Fruit fly (Drosophila melanogaster) whole organism, prepupa: ENCODE measurements around the gene Or71a.

ENCODE experiments used
- Blimp-1 ChIP-seq: fragments of 200-800 bp; sonication (Bioruptor generic); optimal IDR thresholded peaks from 3 replicates; lab custom pipeline; 2017; ENCODE audit warnings: missing biosample characterization, missing genetic modification characterization, mild to moderate bottlenecking, moderate library complexity, missing genetic modification reagents
- CG10669 ChIP-seq: fragments of 200-800 bp; sonication (Bioruptor generic); optimal IDR thresholded peaks from 3 replicates; lab custom pipeline; 2018; ENCODE audit warnings: missing biosample characterization, mild to moderate bottlenecking, missing genetic modification characterization, moderate library complexity
- CG11294 ChIP-seq: fragments of 200-800 bp; sonication (Bioruptor generic); IDR thresholded peaks from 2 replicates; pipeline ENCODE4 v1.3.6; 2022; ENCODE audit warnings: missing biosample characterization, missing genetic modification characterization
- CG11762 ChIP-seq: fragments of 200-800 bp; sonication (Bioruptor generic); optimal IDR thresholded peaks from 3 replicates; lab custom pipeline; 2016; ENCODE audit warnings: missing biosample characterization, missing genetic modification characterization; ENCODE audit not compliant: insufficient read depth
- CG11902 ChIP-seq: fragments of 200-800 bp; sonication (Bioruptor generic); optimal IDR thresholded peaks from 3 replicates; lab custom pipeline; 2016; ENCODE audit warnings: missing biosample characterization, missing genetic modification characterization
- CG15336 ChIP-seq: fragments of 200-800 bp; sonication (Bioruptor generic); IDR thresholded peaks from 2 replicates; pipeline ENCODE4 v1.3.6; 2022; ENCODE audit warnings: missing biosample characterization, missing genetic modification characterization
- CG1621 ChIP-seq: fragments of 200-800 bp; sonication (Bioruptor generic); optimal IDR thresholded peaks from 3 replicates; lab custom pipeline; 2018; ENCODE audit warnings: missing biosample characterization, mild to moderate bottlenecking, missing genetic modification characterization
- CG3032 ChIP-seq: fragments of 200-800 bp; optimal IDR thresholded peaks from 2 replicates; lab custom pipeline; 2019; ENCODE audit warnings: missing biosample characterization, mild to moderate bottlenecking, missing genetic modification characterization, moderate library complexity
- CG31627 ChIP-seq: fragments of 200-800 bp; sonication (Bioruptor generic); optimal IDR thresholded peaks from 3 replicates; lab custom pipeline; 2016; ENCODE audit warnings: missing biosample characterization, missing genetic modification characterization
- CG34406 ChIP-seq: fragments of 200-800 bp; sonication (Bioruptor generic); optimal IDR thresholded peaks from 3 replicates; lab custom pipeline; 2016; ENCODE audit warnings: missing biosample characterization, missing genetic modification characterization
- CG3919 ChIP-seq: fragments of 200-800 bp; sonication (Bioruptor generic); optimal IDR thresholded peaks from 3 replicates; lab custom pipeline; 2016; ENCODE audit warnings: missing biosample characterization, missing genetic modification characterization
- CG4318 ChIP-seq: fragments of 200-800 bp; sonication (Bioruptor generic); optimal IDR thresholded peaks from 3 replicates; lab custom pipeline; 2017; ENCODE audit warnings: missing biosample characterization, mild to moderate bottlenecking, missing genetic modification characterization
- CG6163 ChIP-seq: fragments of 200-800 bp; sonication (Bioruptor generic); IDR thresholded peaks from 3 replicates; pipeline ENCODE4 v1.3.6; 2022; ENCODE audit warnings: missing biosample characterization, missing genetic modification characterization
- CG6854 ChIP-seq: fragments of 200-800 bp; sonication (Bioruptor generic); optimal IDR thresholded peaks from 2 replicates; lab custom pipeline; 2017; ENCODE audit warnings: missing biosample characterization, mild to moderate bottlenecking, missing genetic modification characterization
- CG7368 ChIP-seq: fragments of 200-800 bp; sonication (Bioruptor generic); optimal IDR thresholded peaks from 3 replicates; lab custom pipeline; 2016; ENCODE audit warnings: missing biosample characterization, missing genetic modification characterization
- CG8632 ChIP-seq: fragments of 200-800 bp; sonication (Bioruptor generic); optimal IDR thresholded peaks from 3 replicates; lab custom pipeline; 2016; ENCODE audit warnings: missing biosample characterization, missing genetic modification characterization
- CG9139 ChIP-seq: fragments of 200-800 bp; sonication (Bioruptor generic); optimal IDR thresholded peaks from 3 replicates; lab custom pipeline; 2017; ENCODE audit warnings: missing biosample characterization, mild to moderate bottlenecking, missing genetic modification characterization
- Eip75B ChIP-seq: fragments of 200-800 bp; sonication (Bioruptor generic); optimal IDR thresholded peaks from 3 replicates; lab custom pipeline; 2016; ENCODE audit warnings: missing biosample characterization, missing genetic modification characterization
- Eip78C ChIP-seq: fragments of 200-800 bp; sonication (Bioruptor generic); peaks from one replicate; lab custom pipeline; 2016; ENCODE audit warnings: missing biosample characterization, missing genetic modification characterization
- Gug ChIP-seq: fragments of 200-800 bp; sonication (Bioruptor generic); IDR thresholded peaks from 2 replicates; pipeline ENCODE4 v1.3.6; 2022; ENCODE audit warnings: missing biosample characterization, missing genetic modification characterization
- Hr38 ChIP-seq: sonication (Bioruptor generic); optimal IDR thresholded peaks from 2 replicates; lab custom pipeline; 2016; ENCODE audit warnings: missing biosample characterization, missing genetic modification characterization
- Hr4 ChIP-seq: fragments of 200-800 bp; sonication (Bioruptor generic); optimal IDR thresholded peaks from 3 replicates; lab custom pipeline; 2016; ENCODE audit warnings: missing biosample characterization, missing genetic modification characterization
- Met ChIP-seq: fragments of 200-800 bp; sonication (Bioruptor generic); optimal IDR thresholded peaks from 3 replicates; lab custom pipeline; 2016; ENCODE audit warnings: missing biosample characterization, missing genetic modification characterization
- OdsH ChIP-seq: fragments of 200-800 bp; sonication (Bioruptor generic); optimal IDR thresholded peaks from 3 replicates; lab custom pipeline; 2016; ENCODE audit warnings: missing biosample characterization, missing genetic modification characterization
- Smox ChIP-seq: fragments of 200-800 bp; sonication (Bioruptor generic); optimal IDR thresholded peaks from 3 replicates; lab custom pipeline; 2016; ENCODE audit warnings: missing biosample characterization, missing genetic modification characterization
- Sox102F ChIP-seq: fragments of 200-800 bp; sonication (Bioruptor generic); optimal IDR thresholded peaks from 2 replicates; lab custom pipeline; 2016; ENCODE audit warnings: missing biosample characterization, mild to moderate bottlenecking, missing genetic modification characterization
- Sox15 ChIP-seq: fragments of 200-800 bp; sonication (Bioruptor generic); optimal IDR thresholded peaks from 3 replicates; lab custom pipeline; 2016; ENCODE audit warnings: missing biosample characterization, missing genetic modification characterization
- acj6 ChIP-seq: fragments of 200-800 bp; sonication (Bioruptor generic); optimal IDR thresholded peaks from 3 replicates; lab custom pipeline; 2016; ENCODE audit warnings: missing biosample characterization, missing genetic modification characterization
- cyc ChIP-seq: fragments of 200-800 bp; sonication (Bioruptor generic); optimal IDR thresholded peaks from 3 replicates; lab custom pipeline; 2016; ENCODE audit warnings: missing biosample characterization, missing genetic modification characterization
- eg ChIP-seq: fragments of 200-800 bp; sonication (Bioruptor generic); IDR thresholded peaks from 3 replicates; pipeline ENCODE4 v1.3.6; 2022; ENCODE audit warnings: missing biosample characterization, missing genetic modification characterization
- esn ChIP-seq: fragments of 200-800 bp; sonication (Bioruptor generic); optimal IDR thresholded peaks from 2 replicates; lab custom pipeline; 2016; ENCODE audit warnings: missing biosample characterization, mild to moderate bottlenecking, missing genetic modification characterization, moderate library complexity
- lz ChIP-seq: fragments of 200-800 bp; sonication (Bioruptor generic); optimal IDR thresholded peaks from 3 replicates; lab custom pipeline; 2016; ENCODE audit warnings: missing biosample characterization, missing genetic modification characterization
- net ChIP-seq: fragments of 200-800 bp; sonication (Bioruptor generic); optimal IDR thresholded peaks from 3 replicates; lab custom pipeline; 2016; ENCODE audit warnings: missing biosample characterization, missing genetic modification characterization
- pdm3 ChIP-seq: fragments of 200-800 bp; sonication (Bioruptor generic); optimal IDR thresholded peaks from 3 replicates; lab custom pipeline; 2016; ENCODE audit warnings: missing biosample characterization, missing genetic modification characterization
- salr ChIP-seq, 2 experiments: fragments of 200-800 bp; sonication (Bioruptor generic); optimal IDR thresholded peaks; 3 replicates each; lab custom pipeline; 2016 to 2018; ENCODE audit warnings: missing biosample characterization in 2 of 2, missing genetic modification characterization in 2 of 2, mild to moderate bottlenecking in 1 of 2
- ss ChIP-seq, 2 experiments: fragments of 200-800 bp; sonication (Bioruptor generic); optimal IDR thresholded peaks; 2 replicates in 1 of 2; 3 replicates in 1 of 2; lab custom pipeline; 2017 to 2018; ENCODE audit warnings: mild to moderate bottlenecking in 2 of 2, missing biosample characterization in 2 of 2, missing genetic modification characterization in 2 of 2, moderate library complexity in 1 of 2
- svp ChIP-seq: fragments of 200-800 bp; sonication (Bioruptor generic); peaks from one replicate; lab custom pipeline; 2016; ENCODE audit warnings: missing biosample characterization, missing genetic modification characterization
- topi ChIP-seq: fragments of 200-800 bp; sonication (Bioruptor generic); optimal IDR thresholded peaks from 3 replicates; lab custom pipeline; 2016; ENCODE audit warnings: missing biosample characterization, missing genetic modification characterization

Gene Or71a

DNA sequence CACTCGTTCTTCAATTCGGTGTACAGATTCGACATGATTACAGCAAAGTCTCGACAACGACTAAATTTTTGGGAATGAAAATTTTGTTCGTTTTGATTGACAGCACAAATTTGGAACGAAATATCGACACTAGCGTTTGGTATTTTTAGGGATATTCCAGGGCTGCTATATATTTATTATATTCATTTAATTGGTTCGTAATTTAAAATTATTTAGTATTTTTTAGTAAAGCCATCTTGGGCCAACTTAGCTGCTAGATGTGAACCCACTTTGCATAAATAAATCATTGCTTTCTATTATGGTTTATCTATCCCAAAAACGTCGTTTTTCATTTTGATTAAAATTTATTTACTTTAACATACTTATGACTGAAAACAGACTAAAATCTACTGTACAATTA lies 35.8 kb downstream of the Or71a start, which contains the start of gene Rpn12R:
TSS of gene Rpn12R (minus strand) at position 101 of the 400 bp plus-strand sequence.
- TF ChIP-seq CG4318 (GFP tag; lab: Kevin White, UChicago) (no peak), Sox102F (GFP tag; lab: Kevin White, UChicago) (no peak), eg (GFP tag; lab: Robert Waterston, UW) (no peak), Eip75B (GFP tag; lab: Kevin White, UChicago) (no peak), CG10669 (GFP tag; lab: Kevin White, UChicago) (no peak), CG9139 (GFP tag; lab: Kevin White, UChicago) (no peak), CG31627 (GFP tag; lab: Kevin White, UChicago) (no peak)

DNA sequence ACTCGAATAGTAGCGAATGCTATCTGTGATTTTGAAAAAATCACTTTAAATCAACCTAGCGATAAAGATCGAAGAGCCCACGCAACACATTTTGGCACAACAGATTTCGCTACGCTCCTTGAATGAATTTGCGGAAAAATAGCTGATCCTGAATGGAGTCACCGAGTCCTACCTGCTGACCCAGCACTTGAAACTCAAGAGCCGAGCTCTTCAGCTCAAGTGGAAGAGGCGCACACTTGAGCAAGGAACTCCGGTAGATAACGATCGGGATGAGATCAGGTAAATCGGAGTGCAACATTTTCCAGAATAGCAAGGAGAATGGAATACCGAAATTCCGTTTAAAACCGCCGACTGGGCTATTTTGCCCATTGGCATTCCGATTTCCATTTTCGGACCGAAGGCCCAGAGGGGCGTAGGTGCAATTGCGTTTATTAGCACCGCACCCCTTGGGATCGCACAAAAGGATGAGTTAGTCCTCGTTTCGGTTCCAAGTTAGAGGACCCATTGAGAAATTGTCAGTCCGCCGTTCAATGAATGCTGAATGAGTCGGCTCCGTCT lies 37.8 kb downstream of the Or71a start:
- TF ChIP-seq pdm3 (GFP tag; lab: Kevin White, UChicago) (no peak), CG6163 (no peak), CG7368 (GFP tag; lab: Kevin White, UChicago) (no peak), svp (no peak), CG8632 (GFP tag; lab: Kevin White, UChicago) (no peak), CG11762 (GFP tag; lab: Kevin White, UChicago) (no peak), CG34406 (GFP tag; lab: Kevin White, UChicago) (no peak), CG11294 (GFP tag; lab: Robert Waterston, UW) (no peak), CG3919 (GFP tag; lab: Kevin White, UChicago) (no peak), Blimp-1 (GFP tag; lab: Kevin White, UChicago) (no peak), Smox (GFP tag; lab: Kevin White, UChicago) (no peak), cyc (GFP tag; lab: Kevin White, UChicago) (no peak), topi (GFP tag; lab: Kevin White, UChicago) (no peak), esn (GFP tag; lab: Kevin White, UChicago) (no peak), CG1621 (tag; lab: Kevin White, UChicago) (no peak)
- TF ChIP-seq, all 60 proteins: peak for 0

DNA sequence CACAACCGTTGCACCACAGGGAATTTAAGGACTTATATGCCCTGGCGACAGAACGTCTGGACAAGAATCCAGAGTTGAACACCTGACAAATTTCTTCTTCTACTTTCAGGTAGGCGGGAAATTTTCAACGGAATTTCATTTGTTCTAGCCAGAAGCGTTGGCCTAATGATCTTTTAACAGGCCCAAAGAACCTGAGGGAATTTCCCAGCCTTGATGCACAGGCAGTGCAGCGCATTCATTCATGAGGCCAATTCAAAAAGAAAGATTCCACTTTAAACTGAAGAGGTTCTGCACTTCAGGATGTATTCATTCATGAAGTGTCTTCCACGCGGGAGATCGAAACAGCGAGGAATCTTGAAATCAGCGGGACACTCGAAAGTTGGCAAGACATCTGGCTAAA lies 38.7 kb downstream of the Or71a start:
- TF ChIP-seq lz (GFP tag; lab: Kevin White, UChicago), result no peak
- TF ChIP-seq cyc (GFP tag; lab: Kevin White, UChicago), result no peak
- TF ChIP-seq Hr38 (GFP tag; lab: Kevin White, UChicago), result no peak
- TF ChIP-seq CG6163, result no peak
- TF ChIP-seq Eip78C (GFP tag; lab: Kevin White, UChicago), result no peak
- TF ChIP-seq acj6 (GFP tag; lab: Kevin White, UChicago), result no peak

- TF ChIP-seq CG6854, result no peak
- TF ChIP-seq Eip75B (GFP tag; lab: Kevin White, UChicago), result no peak
- TF ChIP-seq topi (GFP tag; lab: Kevin White, UChicago), result no peak
- no peak for TF ChIP-seq pdm3 (GFP tag; lab: Kevin White, UChicago)
- peak; percentile 16 for TF ChIP-seq CG3032 (tag; lab: Kevin White, UChicago)
- TF ChIP-seq Hr38 (GFP tag; lab: Kevin White, UChicago), result no peak
- TF ChIP-seq Smox (GFP tag; lab: Kevin White, UChicago), result peak; percentile 6
- TF ChIP-seq CG11762 (GFP tag; lab: Kevin White, UChicago), result no peak
- TF ChIP-seq Sox15, result no peak
- no peak for TF ChIP-seq salr (GFP tag; optimal IDR thresholded peaks at IDR 0.05; lab: Kevin White, UChicago)
- TF ChIP-seq Gug, result no peak
- TF ChIP-seq Hr4 (GFP tag; lab: Kevin White, UChicago), result peak; percentile 2
- TF ChIP-seq CG10669 (GFP tag; lab: Kevin White, UChicago), result no peak
- peak; percentile 23 for TF ChIP-seq OdsH (GFP tag; lab: Kevin White, UChicago)
- TF ChIP-seq Eip78C (GFP tag; lab: Kevin White, UChicago), result peak; percentile 67
- TF ChIP-seq CG8632 (GFP tag; lab: Kevin White, UChicago), result no peak
- TF ChIP-seq net, result no peak
- no peak for TF ChIP-seq Blimp-1 (GFP tag; lab: Kevin White, UChicago)
- peak; percentile 6 for TF ChIP-seq Met (GFP tag; lab: Kevin White, UChicago)
- peak; percentile 20 for TF ChIP-seq svp
- TF ChIP-seq CG31627 (GFP tag; lab: Kevin White, UChicago), result peak; percentile 2
- no peak for TF ChIP-seq CG11902 (GFP tag; lab: Kevin White, UChicago)
- TF ChIP-seq CG15336, result no peak
- peak; percentile 6 for TF ChIP-seq acj6 (GFP tag; lab: Kevin White, UChicago)
- no peak for TF ChIP-seq esn (GFP tag; lab: Kevin White, UChicago)
- TF ChIP-seq ss (GFP tag; optimal IDR thresholded peaks at IDR 0.05; lab: Kevin White, UChicago), result no peak
- TF ChIP-seq cyc (GFP tag; lab: Kevin White, UChicago), result no peak
- peak; percentile 16 for TF ChIP-seq CG3919 (GFP tag; lab: Kevin White, UChicago)
- TF ChIP-seq, all 60 proteins: peak for 10
Measured at dm6 chr3L:15035585-15035984, 42.7 kb downstream of the Or71a start.
